Fruit fly (Drosophila melanogaster): Measurements from ENCODE around the gene sesB.

Gene sesB

dm6 chrX:10732733-10733455 is 53.9 kb downstream of the sesB start:
- peak; percentile 80 for TF ChIP-seq fkh (GFP tag; optimal IDR thresholded peaks at IDR 0.05)
- no peak for TF ChIP-seq CG10631 (GFP tag; optimal IDR thresholded peaks at IDR 0.05)

dm6 chrX:10731801-10732200 is 55.0 kb downstream of the sesB start:
- TF ChIP-seq Hr38 (GFP tag; optimal IDR thresholded peaks at IDR 0.05) (no peak), Blimp-1 (GFP tag; optimal IDR thresholded peaks at IDR 0.05) (no peak), CG6792 (GFP tag; optimal IDR thresholded peaks at IDR 0.05) (peak; percentile 31), CG11902 (GFP tag; optimal IDR thresholded peaks at IDR 0.05) (no peak), lz (GFP tag; optimal IDR thresholded peaks at IDR 0.05) (peak; percentile 28), CG6276 (GFP tag; optimal IDR thresholded peaks at IDR 0.05) (no peak), Met (GFP tag; optimal IDR thresholded peaks at IDR 0.05) (peak; percentile 45), cyc (GFP tag; optimal IDR thresholded peaks at IDR 0.05) (peak; percentile 11), Hr4 (GFP tag; optimal IDR thresholded peaks at IDR 0.05) (peak; percentile 28), CG9139 (GFP tag; optimal IDR thresholded peaks at IDR 0.05) (no peak), Eip78C (GFP tag) (peak; percentile 81), Sox102F (GFP tag; optimal IDR thresholded peaks at IDR 0.05) (no peak), topi (GFP tag; optimal IDR thresholded peaks at IDR 0.05) (peak; percentile 37), CG8119 (GFP tag; IDR thresholded peaks at IDR 0.05) (peak; percentile 35; the same call in 1 of the 3 replicates), CG6163 (GFP tag; IDR thresholded peaks at IDR 0.05) (0 out of 3 replicates have a peak, but pooled peaks have one; percentile 18), Gug (GFP tag; IDR thresholded peaks at IDR 0.05) (no peak), CG11294 (GFP tag; IDR thresholded peaks at IDR 0.05) (no peak), CG3919 (GFP tag; optimal IDR thresholded peaks at IDR 0.05) (peak; percentile 30), CG10631 (GFP tag; optimal IDR thresholded peaks at IDR 0.05) (peak; percentile 43), esn (GFP tag; optimal IDR thresholded peaks at IDR 0.05) (peak; percentile 18), svp (GFP tag) (peak; percentile 54), Hr39 (GFP tag; optimal IDR thresholded peaks at IDR 0.05) (peak; percentile 16), CG7368 (GFP tag; optimal IDR thresholded peaks at IDR 0.05) (no peak), Ets96B (tag; optimal IDR thresholded peaks at IDR 0.05) (peak; percentile 58), CG32006 (GFP tag; optimal IDR thresholded peaks at IDR 0.05) (peak; percentile 44), CG6854 (GFP tag; optimal IDR thresholded peaks at IDR 0.05) (no peak), CG4318 (GFP tag; optimal IDR thresholded peaks at IDR 0.05) (no peak), Sox15 (GFP tag; optimal IDR thresholded peaks at IDR 0.05) (no peak), fkh (GFP tag; optimal IDR thresholded peaks at IDR 0.05) (no peak), acj6 (GFP tag; optimal IDR thresholded peaks at IDR 0.05) (peak; percentile 30), salr (GFP tag; optimal IDR thresholded peaks at IDR 0.05) (peak in 1 of 2 experiments; percentile 36), CG11762 (GFP tag; optimal IDR thresholded peaks at IDR 0.05; ENCODE audit: insufficient read depth) (no peak), vri (GFP tag; optimal IDR thresholded peaks at IDR 0.05) (no peak), CG1621 (tag; optimal IDR thresholded peaks at IDR 0.05) (no peak), Eip93F (GFP tag; optimal IDR thresholded peaks at IDR 0.05) (no peak), CG8632 (GFP tag; optimal IDR thresholded peaks at IDR 0.05) (peak; percentile 14), CG3032 (tag; optimal IDR thresholded peaks at IDR 0.05) (peak; percentile 30), achi (GFP tag; optimal IDR thresholded peaks at IDR 0.05) (peak; percentile 45), CG6808 (GFP tag; optimal IDR thresholded peaks at IDR 0.05) (no peak), eg (GFP tag; IDR thresholded peaks at IDR 0.05) (no peak), ss (GFP tag; optimal IDR thresholded peaks at IDR 0.05) (peak in 1 of 2 experiments; percentile 18), Eip75B (GFP tag; optimal IDR thresholded peaks at IDR 0.05) (peak; percentile 49), CG16779 (tag; optimal IDR thresholded peaks at IDR 0.05) (no peak), Smox (GFP tag; optimal IDR thresholded peaks at IDR 0.05) (peak; percentile 25), fd85E (GFP tag; optimal IDR thresholded peaks at IDR 0.05) (no peak), pdm3 (GFP tag; optimal IDR thresholded peaks at IDR 0.05) (peak; percentile 41), net (GFP tag; optimal IDR thresholded peaks at IDR 0.05) (no peak), CG8319 (GFP tag; optimal IDR thresholded peaks at IDR 0.05) (no peak), CG34406 (GFP tag; optimal IDR thresholded peaks at IDR 0.05) (peak; percentile 28)
